Fruit fly (Drosophila melanogaster): ENCODE data around the gene qua.

The qua gene

dm6 chr2L:17450505-17451415 lies 46.2 kb downstream of the qua start (continued):
- peak; percentile 8 for TF ChIP-seq tai (GFP tag; optimal IDR thresholded peaks at IDR 0.05)
- TF ChIP-seq Abd-B (GFP tag; optimal IDR thresholded peaks at IDR 0.05), result no peak
- TF ChIP-seq Hr83 (GFP tag; optimal IDR thresholded peaks at IDR 0.05; ENCODE audit: poor library complexity, severe bottlenecking), result no peak
- no peak for TF ChIP-seq Vsx2 (GFP tag; optimal IDR thresholded peaks at IDR 0.05; ENCODE audit: partially characterized antibody)
- no peak for TF ChIP-seq jim (GFP tag; optimal IDR thresholded peaks at IDR 0.05)
- no peak for TF ChIP-seq Hr78 (GFP tag; optimal IDR thresholded peaks at IDR 0.05)

- TF ChIP-seq woc (GFP tag; optimal IDR thresholded peaks at IDR 0.05) (peak; percentile 45), sv (GFP tag; optimal IDR thresholded peaks at IDR 0.05) (no peak), CG9705 (GFP tag; optimal IDR thresholded peaks at IDR 0.05) (no peak), GATAd (GFP tag; optimal IDR thresholded peaks at IDR 0.05) (no peak), foxo (GFP tag; optimal IDR thresholded peaks at IDR 0.05) (peak in 1 of 2 experiments; percentile 47), Dif (GFP tag; optimal IDR thresholded peaks at IDR 0.05; ENCODE audit: partially characterized antibody) (peak; percentile 88), Dfd (GFP tag; optimal IDR thresholded peaks at IDR 0.05) (no peak), CG32264 (GFP tag; optimal IDR thresholded peaks at IDR 0.05) (no peak), Hr83 (GFP tag; optimal IDR thresholded peaks at IDR 0.05; ENCODE audit: poor library complexity, severe bottlenecking) (peak; percentile 44), dl (GFP tag; optimal IDR thresholded peaks at IDR 0.05; ENCODE audit: insufficient read depth in 1 of 2, partially characterized antibody in 2 of 2) (peak; percentile 85), tai (GFP tag; optimal IDR thresholded peaks at IDR 0.05) (peak; percentile 44), rgr (GFP tag; optimal IDR thresholded peaks at IDR 0.05) (no peak), dmrt93B (GFP tag; optimal IDR thresholded peaks at IDR 0.05) (no peak), brk (GFP tag; optimal IDR thresholded peaks at IDR 0.05) (peak; percentile 7), Rel (GFP tag; optimal IDR thresholded peaks at IDR 0.05) (no peak), Rel (tag; optimal IDR thresholded peaks at IDR 0.05) (peak; percentile 67), usp (GFP tag; optimal IDR thresholded peaks at IDR 0.05) (no peak), Vsx2 (GFP tag; optimal IDR thresholded peaks at IDR 0.05; ENCODE audit: partially characterized antibody) (peak; percentile 19), Mio (GFP tag; optimal IDR thresholded peaks at IDR 0.05) (no peak), dsf (GFP tag; optimal IDR thresholded peaks at IDR 0.05; ENCODE audit: borderline replicate concordance) (no peak), ey (GFP tag; optimal IDR thresholded peaks at IDR 0.05) (peak; percentile 38), HLH106 (tag; optimal IDR thresholded peaks at IDR 0.05) (no peak), CrebA (GFP tag; optimal IDR thresholded peaks at IDR 0.05; ENCODE audit: borderline replicate concordance) (peak; percentile 33), Jra (GFP tag; optimal IDR thresholded peaks at IDR 0.05) (no peak), Myc (optimal IDR thresholded peaks at IDR 0.05) (no peak), fru (GFP tag; optimal IDR thresholded peaks at IDR 0.05) (peak; percentile 46), psq (GFP tag; optimal IDR thresholded peaks at IDR 0.05) (peak; percentile 52), Sp1 (GFP tag; optimal IDR thresholded peaks at IDR 0.05) (peak; percentile 11), N (GFP tag; optimal IDR thresholded peaks at IDR 0.05) (no peak), jim (GFP tag; optimal IDR thresholded peaks at IDR 0.05) (peak; percentile 61), Hr78 (GFP tag; optimal IDR thresholded peaks at IDR 0.05) (no peak), lola (GFP tag; optimal IDR thresholded peaks at IDR 0.05) (no peak), br (GFP tag; optimal IDR thresholded peaks at IDR 0.05) (peak; percentile 26), OdsH (GFP tag; optimal IDR thresholded peaks at IDR 0.05) (peak; percentile 19), pan (optimal IDR thresholded peaks at IDR 0.05) (no peak), Abd-B (GFP tag; optimal IDR thresholded peaks at IDR 0.05) (no peak), sage (GFP tag; optimal IDR thresholded peaks at IDR 0.05) (peak; percentile 26), Hnf4 (GFP tag; optimal IDR thresholded peaks at IDR 0.05) (no peak), h (GFP tag; optimal IDR thresholded peaks at IDR 0.05) (peak; percentile 83)
Observed at dm6 chr2L:17449608-17450504, 47.2 kb downstream of the qua start, which contains the start of gene dl. Gene dl, minus strand, starts transcription at chr2L:17450364.

Measured in whole organism, wandering third instar larva.